Worm (Caenorhabditis elegans) whole organism, mixed stage, embryonic: ENCODE measurements around the gene D2096.13.

ENCODE experiments used
- M03D4.4 ChIP-seq: sonication (generic microtip); optimal IDR thresholded peaks from 2 replicates; lab custom pipeline; 2017; ENCODE audit warnings: mild to moderate bottlenecking, missing genetic modification characterization, missing compliant biosample characterization
- bed-3 ChIP-seq: fragments of 200-800 bp; sonication (Bioruptor generic); optimal IDR thresholded peaks from 3 replicates; lab custom pipeline; 2018; ENCODE audit warnings: mild to moderate bottlenecking, missing genetic modification characterization, moderate library complexity, missing compliant biosample characterization
- blmp-1 ChIP-seq: fragments of 150-350 bp; optimal IDR thresholded peaks from 2 replicates; lab custom pipeline; 2014; ENCODE audit warnings: missing biosample characterization, missing genetic modification characterization
- elt-1 ChIP-seq: sonication (generic microtip); optimal IDR thresholded peaks from 2 replicates; lab custom pipeline; 2017; ENCODE audit warnings: missing genetic modification characterization, mild to moderate bottlenecking, missing compliant biosample characterization, antibody characterized with exemption, moderate library complexity, borderline replicate concordance; ENCODE audit not compliant: insufficient read depth
- hlh-1 ChIP-seq: fragments of 150-350 bp; optimal IDR thresholded peaks from 2 replicates; lab custom pipeline; 2014; ENCODE audit warnings: missing biosample characterization, missing genetic modification reagents, missing genetic modification characterization
- lin-13 ChIP-seq: fragments of 150-350 bp; optimal IDR thresholded peaks from 2 replicates; lab custom pipeline; 2014; ENCODE audit warnings: missing biosample characterization, missing genetic modification characterization
- mab-5 ChIP-seq: fragments of 150-350 bp; optimal IDR thresholded peaks from 2 replicates; lab custom pipeline; 2014; ENCODE audit warnings: missing biosample characterization, missing genetic modification characterization
- nhr-12 ChIP-seq: fragments of 150-350 bp; optimal IDR thresholded peaks from 2 replicates; lab custom pipeline; 2014; ENCODE audit warnings: missing biosample characterization, missing genetic modification characterization
- nhr-76 ChIP-seq: sonication (generic microtip); optimal IDR thresholded peaks from 2 replicates; lab custom pipeline; 2017; ENCODE audit warnings: missing biosample characterization, missing genetic modification characterization
- pha-4 ChIP-seq: fragments of 150-350 bp; optimal IDR thresholded peaks from 2 replicates; lab custom pipeline; 2018; ENCODE audit warnings: missing biosample characterization, missing genetic modification reagents, missing genetic modification characterization
- snpc-4 ChIP-seq: fragments of 150-350 bp; optimal IDR thresholded peaks from 2 replicates; lab custom pipeline; 2014; ENCODE audit warnings: missing biosample characterization, missing genetic modification characterization
- unc-39 ChIP-seq: fragments of 150-350 bp; optimal IDR thresholded peaks from 2 replicates; lab custom pipeline; 2014; ENCODE audit warnings: missing biosample characterization, missing genetic modification characterization
- unc-62 ChIP-seq: fragments of 150-350 bp; optimal IDR thresholded peaks from 2 replicates; lab custom pipeline; 2014; ENCODE audit warnings: missing biosample characterization, missing genetic modification reagents, missing genetic modification characterization
- ztf-11 ChIP-seq: fragments of 150-350 bp; optimal IDR thresholded peaks from 2 replicates; lab custom pipeline; 2014; ENCODE audit warnings: missing biosample characterization, missing genetic modification characterization

DNA sequence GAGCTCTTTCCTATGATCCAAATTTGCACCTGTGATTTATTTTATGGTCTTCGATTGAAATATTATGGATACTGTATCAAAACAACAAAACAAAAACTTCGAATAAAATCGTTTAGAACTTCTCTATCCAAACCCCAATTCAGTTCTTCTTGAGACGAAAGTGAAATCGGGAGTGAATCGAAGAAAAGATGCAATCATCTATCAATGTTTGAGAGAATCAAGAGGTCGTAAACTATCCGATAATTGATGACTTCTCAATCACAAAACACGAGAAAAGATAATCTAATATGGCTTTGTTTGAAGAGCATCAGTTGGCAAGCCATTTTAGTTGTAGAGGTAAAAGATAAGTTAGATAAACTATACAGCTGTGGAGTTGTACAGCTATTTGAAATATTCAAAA is 40.6 kb downstream of the D2096.13 start:
- TF ChIP-seq elt-1: no peak
- TF ChIP-seq bed-3 (GFP tag; lab: Kevin White, UChicago): no peak
- no peak for TF ChIP-seq mab-5
- TF ChIP-seq nhr-12: no peak
- TF ChIP-seq unc-62 (GFP tag; lab: Kevin White, UChicago): no peak
- TF ChIP-seq unc-39 (tag; lab: Kevin White, UChicago): no peak
- no peak for TF ChIP-seq lin-13
- no peak for TF ChIP-seq hlh-1 (tag; lab: Kevin White, UChicago)
- no peak for TF ChIP-seq ztf-11
- no peak for TF ChIP-seq snpc-4 (tag; lab: Kevin White, UChicago)
- no peak for TF ChIP-seq M03D4.4 (tag; lab: Kevin White, UChicago)
- TF ChIP-seq blmp-1: no peak
- TF ChIP-seq nhr-76 (tag; lab: Kevin White, UChicago): no peak
- TF ChIP-seq pha-4 (tag; lab: Kevin White, UChicago): no peak
